Fruit fly (Drosophila melanogaster) whole organism, embryonic: ENCODE results near the gene CG43400.

Experiments used
- Atf6 ChIP-seq: fragments of 200-800 bp; sonication (Bioruptor generic); IDR thresholded peaks from 2 replicates; pipeline ENCODE4 v1.3.6; 2022; ENCODE audit warnings: missing biosample characterization, missing genetic modification characterization
- CG13287 ChIP-seq: fragments of 200-800 bp; sonication (Bioruptor generic); IDR thresholded peaks from 2 replicates; pipeline ENCODE4 v1.3.6; 2022; ENCODE audit warnings: missing biosample characterization, missing genetic modification characterization; ENCODE audit not compliant: partially characterized antibody
- CG13424 ChIP-seq: fragments of 200-800 bp; sonication (Bioruptor generic); optimal IDR thresholded peaks from 2 replicates; lab custom pipeline; 2019; ENCODE audit warnings: missing biosample characterization, mild to moderate bottlenecking, missing genetic modification characterization, moderate library complexity
- CG14667 ChIP-seq: fragments of 200-800 bp; sonication (Bioruptor generic); IDR thresholded peaks from 2 replicates; pipeline ENCODE4 v1.3.6; 2022; ENCODE audit warnings: missing biosample characterization, missing genetic modification characterization
- CG15011 ChIP-seq: fragments of 200-800 bp; sonication (Bioruptor generic); optimal IDR thresholded peaks from 3 replicates; lab custom pipeline; 2018; ENCODE audit warnings: missing biosample characterization, mild to moderate bottlenecking, missing genetic modification characterization
- CG15269 ChIP-seq: fragments of 200-800 bp; sonication (Bioruptor generic); optimal IDR thresholded peaks from 2 replicates; lab custom pipeline; 2018; ENCODE audit warnings: missing biosample characterization, mild to moderate bottlenecking, missing genetic modification characterization, moderate library complexity
- CG18619 ChIP-seq: fragments of 200-800 bp; sonication (Bioruptor generic); optimal IDR thresholded peaks from 3 replicates; lab custom pipeline; 2017; ENCODE audit warnings: missing biosample characterization, mild to moderate bottlenecking, missing genetic modification characterization
- CG2712 ChIP-seq: fragments of 200-800 bp; optimal IDR thresholded peaks from 3 replicates; lab custom pipeline; 2019; ENCODE audit warnings: missing biosample characterization, mild to moderate bottlenecking, missing genetic modification characterization, moderate library complexity
- CG31224 ChIP-seq: fragments of 200-800 bp; sonication (Bioruptor generic); IDR thresholded peaks from 2 replicates; pipeline ENCODE4 v1.3.6; 2022; ENCODE audit warnings: missing biosample characterization, missing genetic modification characterization
- CG32767 ChIP-seq: fragments of 200-800 bp; sonication (Bioruptor generic); IDR thresholded peaks from 2 replicates; pipeline ENCODE4 v1.3.6; 2022; ENCODE audit warnings: missing biosample characterization, missing genetic modification characterization
- CG33213 ChIP-seq: fragments of 200-800 bp; sonication (Bioruptor generic); optimal IDR thresholded peaks from 3 replicates; lab custom pipeline; 2016; ENCODE audit warnings: missing biosample characterization, missing genetic modification characterization
- CG3726 ChIP-seq: fragments of 200-800 bp; sonication (Bioruptor generic); IDR thresholded peaks from 3 replicates; pipeline ENCODE4, ENCODE4 v1.3.6; 2022; ENCODE audit warnings: missing biosample characterization, missing genetic modification characterization
- CG4404 ChIP-seq: fragments of 200-800 bp; sonication (Bioruptor generic); IDR thresholded peaks from 2 replicates; pipeline ENCODE4 v1.3.6; 2022; ENCODE audit warnings: missing biosample characterization, missing genetic modification characterization
- CG8359 ChIP-seq: fragments of 200-800 bp; sonication (Bioruptor generic); optimal IDR thresholded peaks from 2 replicates; lab custom pipeline; 2017; ENCODE audit warnings: missing biosample characterization, mild to moderate bottlenecking, missing genetic modification characterization, borderline replicate concordance
- CHES-1-like ChIP-seq: fragments of 200-800 bp; sonication (Bioruptor generic); optimal IDR thresholded peaks from 2 replicates; lab custom pipeline; 2016; ENCODE audit warnings: missing biosample characterization, missing genetic modification characterization
- D19B ChIP-seq: fragments of 200-800 bp; sonication (Bioruptor generic); optimal IDR thresholded peaks from 2 replicates; lab custom pipeline; 2017; ENCODE audit warnings: missing biosample characterization, mild to moderate bottlenecking, missing genetic modification characterization
- Dek ChIP-seq: fragments of 200-800 bp; sonication (Bioruptor generic); optimal IDR thresholded peaks from 3 replicates; lab custom pipeline; 2019; ENCODE audit warnings: missing biosample characterization, mild to moderate bottlenecking, missing genetic modification characterization, moderate library complexity
- Fer1 ChIP-seq: fragments of 200-800 bp; sonication (Bioruptor generic); optimal IDR thresholded peaks from 2 replicates; lab custom pipeline; 2017; ENCODE audit warnings: missing biosample characterization, mild to moderate bottlenecking, missing genetic modification characterization
- Hr3 ChIP-seq: fragments of 200-800 bp; sonication (Bioruptor generic); optimal IDR thresholded peaks from 3 replicates; lab custom pipeline; 2016; ENCODE audit warnings: missing biosample characterization, missing genetic modification characterization
- MESR4 ChIP-seq: fragments of 200-800 bp; sonication (Bioruptor generic); optimal IDR thresholded peaks from 2 replicates; lab custom pipeline; 2018; ENCODE audit warnings: missing biosample characterization, mild to moderate bottlenecking, missing genetic modification characterization, moderate library complexity
- Mad ChIP-seq: fragments of 200-800 bp; sonication (Bioruptor generic); optimal IDR thresholded peaks from 2 replicates; lab custom pipeline; 2016; ENCODE audit warnings: missing biosample characterization, missing genetic modification characterization
- Max ChIP-seq: fragments of 200-800 bp; sonication (Bioruptor generic); optimal IDR thresholded peaks from 2 replicates; lab custom pipeline; 2016; ENCODE audit warnings: missing biosample characterization, mild to moderate bottlenecking, missing genetic modification characterization
- Myb ChIP-seq: fragments of 200-800 bp; sonication (Bioruptor generic); optimal IDR thresholded peaks from 2 replicates; lab custom pipeline; 2016; ENCODE audit warnings: missing biosample characterization, missing genetic modification characterization
- Opbp ChIP-seq: fragments of 200-800 bp; sonication (Bioruptor generic); IDR thresholded peaks from 3 replicates; pipeline ENCODE4 v1.3.6; 2022; ENCODE audit warnings: missing biosample characterization, missing genetic modification characterization; ENCODE audit not compliant: partially characterized antibody
- Rfx ChIP-seq: fragments of 200-800 bp; sonication (Bioruptor generic); IDR thresholded peaks from 2 replicates; pipeline ENCODE4 v1.3.6; 2022; ENCODE audit warnings: missing biosample characterization, missing genetic modification characterization
- Xrp1 ChIP-seq: fragments of 200-800 bp; sonication (Bioruptor generic); IDR thresholded peaks from 2 replicates; pipeline ENCODE4 v1.3.6; 2022; ENCODE audit warnings: missing biosample characterization, missing genetic modification characterization
- bcd ChIP-seq: fragments of 200-800 bp; sonication (Bioruptor generic); optimal IDR thresholded peaks from 2 replicates; lab custom pipeline; 2017; ENCODE audit warnings: missing biosample characterization, mild to moderate bottlenecking, missing genetic modification characterization
- cad ChIP-seq: fragments of >200 bp; optimal IDR thresholded peaks from 2 replicates; lab custom pipeline; 2017; ENCODE audit warnings: missing biosample characterization, missing genetic modification characterization
- chinmo ChIP-seq: fragments of 200-800 bp; sonication (Bioruptor generic); IDR thresholded peaks from 4 replicates; pipeline ENCODE4 v1.3.6; 2022; ENCODE audit warnings: missing biosample characterization, missing genetic modification characterization; ENCODE audit not compliant: partially characterized antibody
- ci ChIP-seq: fragments of 200-800 bp; sonication (Bioruptor generic); IDR thresholded peaks from 3 replicates; pipeline ENCODE4 v1.3.6; 2022; ENCODE audit warnings: missing biosample characterization, missing genetic modification characterization
- dimm ChIP-seq: fragments of 200-800 bp; sonication (Bioruptor generic); IDR thresholded peaks from 2 replicates; pipeline ENCODE4 v1.3.6; 2022; ENCODE audit warnings: missing biosample characterization, missing genetic modification characterization
- exex ChIP-seq: fragments of 200-800 bp; sonication (Bioruptor generic); optimal IDR thresholded peaks from 4 replicates; lab custom pipeline; 2018; ENCODE audit warnings: missing biosample characterization, mild to moderate bottlenecking, missing genetic modification characterization, moderate library complexity
- fd3F ChIP-seq: fragments of 200-800 bp; sonication (Bioruptor generic); optimal IDR thresholded peaks from 2 replicates; lab custom pipeline; 2018; ENCODE audit warnings: missing biosample characterization, mild to moderate bottlenecking, missing genetic modification characterization, moderate library complexity
- fd64A ChIP-seq: fragments of 200-800 bp; sonication (Bioruptor generic); optimal IDR thresholded peaks from 3 replicates; lab custom pipeline; 2018; ENCODE audit warnings: missing biosample characterization, mild to moderate bottlenecking, missing genetic modification characterization
- fru ChIP-seq: fragments of >200 bp; optimal IDR thresholded peaks from 2 replicates; lab custom pipeline; 2017
- fu2 ChIP-seq: fragments of 200-800 bp; sonication (Bioruptor generic); optimal IDR thresholded peaks from 2 replicates; lab custom pipeline; 2016; ENCODE audit warnings: missing biosample characterization, missing genetic modification characterization
- gsb ChIP-seq: fragments of 200-800 bp; sonication (Bioruptor generic); IDR thresholded peaks from 2 replicates; pipeline ENCODE4 v1.3.6; 2022; ENCODE audit warnings: missing biosample characterization, missing genetic modification characterization
- insv ChIP-seq, 2 experiments: fragments of 200-800 bp; sonication (Bioruptor generic); optimal IDR thresholded peaks; 3 replicates each; lab custom pipeline; 2016 to 2018; ENCODE audit warnings: missing biosample characterization in 2 of 2, missing genetic modification characterization in 2 of 2
- jing ChIP-seq: fragments of 200-800 bp; sonication (Bioruptor generic); optimal IDR thresholded peaks from 2 replicates; lab custom pipeline; 2018; ENCODE audit warnings: missing biosample characterization, mild to moderate bottlenecking, missing genetic modification characterization
- kah ChIP-seq: fragments of 200-800 bp; sonication (Bioruptor generic); optimal IDR thresholded peaks from 2 replicates; lab custom pipeline; 2018; ENCODE audit warnings: missing biosample characterization, mild to moderate bottlenecking, missing genetic modification characterization
- luna ChIP-seq: fragments of 200-800 bp; sonication (Bioruptor generic); optimal IDR thresholded peaks from 2 replicates; lab custom pipeline; 2016; ENCODE audit warnings: missing biosample characterization, missing genetic modification characterization
- run ChIP-seq: fragments of 200-800 bp; sonication (Bioruptor generic); optimal IDR thresholded peaks from 3 replicates; lab custom pipeline; 2018; ENCODE audit warnings: missing biosample characterization, mild to moderate bottlenecking, missing genetic modification characterization
- sc ChIP-seq, 3 experiments: fragments of >200 bp in 2 of 3; fragments of 200-800 bp in 1 of 3; sonication (Bioruptor generic) in 1 of 3; optimal IDR thresholded peaks; 2 replicates in 2 of 3; 3 replicates in 1 of 3; lab custom pipeline; 2017; ENCODE audit warnings: mild to moderate bottlenecking in 1 of 3, missing biosample characterization in 1 of 3, missing genetic modification characterization in 1 of 3, missing genetic modification reagents in 1 of 3
- seq ChIP-seq: fragments of 200-800 bp; sonication (Bioruptor generic); IDR thresholded peaks from 2 replicates; pipeline ENCODE4 v1.3.6; 2022; ENCODE audit warnings: missing biosample characterization, missing genetic modification characterization
- so ChIP-seq: fragments of 200-800 bp; sonication (Bioruptor generic); IDR thresholded peaks from 3 replicates; pipeline ENCODE4 v1.3.6; 2022; ENCODE audit warnings: missing biosample characterization, missing genetic modification characterization
- tio ChIP-seq: fragments of 200-800 bp; sonication (Bioruptor generic); optimal IDR thresholded peaks from 2 replicates; lab custom pipeline; 2017; ENCODE audit warnings: missing biosample characterization, missing genetic modification characterization, inconsistent platforms
- twi ChIP-seq: fragments of 200-800 bp; optimal IDR thresholded peaks from 2 replicates; lab custom pipeline; 2019; ENCODE audit warnings: missing biosample characterization, mild to moderate bottlenecking, missing genetic modification characterization, moderate library complexity

The CG43400 gene

dm6 chr2L:8473448-8473847, 17.1 kb upstream of the CG43400 start (continued):
- peak; percentile 40 for TF ChIP-seq CG8359 (GFP tag; lab: Kevin White, UChicago)
- no peak for TF ChIP-seq luna (GFP tag; lab: Kevin White, UChicago)
- no peak for TF ChIP-seq Myb (GFP tag; lab: Kevin White, UChicago)
- peak; percentile 24 for TF ChIP-seq fu2
- no peak for TF ChIP-seq fd64A (GFP tag; lab: Kevin White, UChicago)
- peak; percentile 83 for TF ChIP-seq ci (GFP tag; lab: Robert Waterston, UW)
- TF ChIP-seq Rfx (GFP tag; lab: Robert Waterston, UW), result peak; percentile 61
- TF ChIP-seq CG2712 (tag; lab: Kevin White, UChicago), result peak; percentile 71
- no peak; the same call in 1 of the 2 replicates for TF ChIP-seq gsb (GFP tag; lab: Robert Waterston, UW)
- no peak for TF ChIP-seq CHES-1-like (GFP tag; lab: Kevin White, UChicago)
- no peak for TF ChIP-seq MESR4 (GFP tag; lab: Kevin White, UChicago)
- TF ChIP-seq run (tag; lab: Kevin White, UChicago), result peak; percentile 15
- TF ChIP-seq seq (GFP tag; lab: Robert Waterston, UW), result 0 out of 2 replicates have a peak, but pooled peaks have one; percentile 59
- no peak for TF ChIP-seq CG31224 (GFP tag; lab: Robert Waterston, UW)
- peak; percentile 13 for TF ChIP-seq Max (GFP tag; lab: Kevin White, UChicago)
- no peak for TF ChIP-seq chinmo (GFP tag; lab: Robert Waterston, UW)
- 0 out of 3 replicates have a peak, but pooled peaks have one; percentile 40 for TF ChIP-seq so
- no peak for TF ChIP-seq Dek (tag; lab: Kevin White, UChicago)
- peak; percentile 61 for TF ChIP-seq CG14667 (GFP tag; lab: Robert Waterston, UW)
- no peak for TF ChIP-seq CG18619 (GFP tag; lab: Kevin White, UChicago)
- TF ChIP-seq CG33213, result peak; percentile 13
- peak; percentile 37 for TF ChIP-seq CG13424 (tag; lab: Kevin White, UChicago)
- TF ChIP-seq Fer1 (GFP tag; lab: Kevin White, UChicago), result no peak
- no peak for TF ChIP-seq CG15269
- no peak for TF ChIP-seq twi (tag; lab: Kevin White, UChicago)
- no peak for TF ChIP-seq tio (GFP tag; lab: Kevin White, UChicago)
- peak; percentile 36 for TF ChIP-seq bcd (GFP tag; lab: Kevin White, UChicago)
- peak; percentile 81 for TF ChIP-seq Xrp1
- TF ChIP-seq fd3F, result peak; percentile 15
- TF ChIP-seq dimm, result peak; percentile 42; the same call in 1 of the 2 replicates
- no peak for TF ChIP-seq exex (tag; lab: Kevin White, UChicago)
- no peak for TF ChIP-seq insv (GFP tag; optimal IDR thresholded peaks at IDR 0.05; lab: Kevin White, UChicago)
- peak; percentile 54; the same call in 1 of the 2 replicates for TF ChIP-seq CG32767
- TF ChIP-seq kah (GFP tag; lab: Kevin White, UChicago), result no peak
- peak; percentile 55 for TF ChIP-seq Atf6 (GFP tag; lab: Robert Waterston, UW)
- no peak for TF ChIP-seq cad
- TF ChIP-seq CG3726 (GFP tag; lab: Robert Waterston, UW), result no peak
- TF ChIP-seq D19B (GFP tag; lab: Kevin White, UChicago), result no peak
- TF ChIP-seq Mad (GFP tag; lab: Kevin White, UChicago), result peak; percentile 12
- no peak for TF ChIP-seq CG4404

DNA sequence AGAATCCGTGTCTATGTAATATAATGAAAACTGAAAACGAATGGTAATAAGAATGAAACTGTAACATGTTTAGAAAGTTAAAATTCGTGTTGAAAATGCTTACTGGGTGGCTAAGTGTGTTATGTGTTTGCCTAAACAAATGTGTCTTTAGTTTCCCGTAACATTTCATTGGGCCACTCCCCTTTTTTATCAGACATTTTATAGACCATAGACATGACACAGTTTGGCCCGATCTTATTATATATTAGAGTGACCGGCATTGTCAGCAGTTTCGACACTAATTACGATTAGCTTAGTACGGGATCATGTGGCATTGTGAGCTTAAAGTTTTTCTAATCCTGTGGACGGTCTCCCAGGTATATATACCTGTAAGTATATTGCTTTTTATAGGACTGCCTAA, 13.5 kb upstream of the CG43400 start, which contains the start of gene CheA29a:
Gene CheA29a (plus strand): TSS at position 301 of the 400 bp plus-strand sequence.
- TF ChIP-seq Hr3 (GFP tag; lab: Kevin White, UChicago) (no peak), CG15011 (GFP tag; lab: Kevin White, UChicago) (no peak), fru (no peak), Opbp (GFP tag; lab: Robert Waterston, UW) (no peak), jing (no peak), CG13287 (GFP tag; lab: Robert Waterston, UW) (no peak), sc (optimal IDR thresholded peaks at IDR 0.05; lab: Kevin White, UChicago) (no peak), sc (GFP tag; optimal IDR thresholded peaks at IDR 0.05; lab: Kevin White, UChicago) (no peak)
